Worm (Caenorhabditis elegans) whole organism, L1 larva: ENCODE data around the gene Y53C12A.6.

ENCODE experiments used
- jun-1 ChIP-seq: fragments of 150-350 bp; optimal IDR thresholded peaks from 2 replicates; lab custom pipeline; 2014; ENCODE audit warnings: missing biosample characterization, missing genetic modification reagents, missing genetic modification characterization
- lin-39 ChIP-seq: fragments of 150-350 bp; optimal IDR thresholded peaks from 2 replicates; lab custom pipeline; 2014; ENCODE audit warnings: missing biosample characterization, missing genetic modification reagents, missing genetic modification characterization
- pqm-1 ChIP-seq: sonication (generic microtip); optimal IDR thresholded peaks from 3 replicates; lab custom pipeline; 2017; ENCODE audit warnings: missing biosample characterization, missing genetic modification characterization
- skn-1 ChIP-seq: fragments of 150-350 bp; optimal IDR thresholded peaks from 2 replicates; lab custom pipeline; 2014; ENCODE audit warnings: missing biosample characterization, missing genetic modification characterization
- swsn-7 ChIP-seq: sonication (generic microtip); optimal IDR thresholded peaks from 2 replicates; lab custom pipeline; 2016; ENCODE audit warnings: missing genetic modification characterization, missing compliant biosample characterization
- xbp-1 ChIP-seq: sonication (generic microtip); optimal IDR thresholded peaks from 2 replicates; lab custom pipeline; 2016; ENCODE audit warnings: missing genetic modification characterization, missing compliant biosample characterization

ce11 chrII:9746069-9746468 is 28.3 kb upstream of the Y53C12A.6 start, which contains the start of the genes Y53C12B.1 and nos-3:
- TF ChIP-seq pqm-1 (tag; lab: Kevin White, UChicago) (no peak), jun-1 (tag; lab: Kevin White, UChicago) (peak; percentile 59), swsn-7 (tag; lab: Kevin White, UChicago) (peak; percentile 77), lin-39 (tag; lab: Kevin White, UChicago) (peak; percentile 55), skn-1 (tag; lab: Kevin White, UChicago) (peak; percentile 82), xbp-1 (tag; lab: Kevin White, UChicago) (peak; percentile 80)
